Fruit fly (Drosophila melanogaster) whole organism: Measurements from ENCODE around the gene CG15014.

Source experiments
- Dll ChIP-seq: fragments of >200 bp; optimal IDR thresholded peaks from 2 replicates; lab custom pipeline; 2017
- EcR ChIP-seq, 2 experiments: fragments of >200 bp; optimal IDR thresholded peaks; 2 replicates each; lab custom pipeline; 2017; ENCODE audit warnings: missing biosample characterization in 2 of 2, missing genetic modification characterization in 2 of 2, missing genetic modification reagents in 2 of 2
- pan ChIP-seq: fragments of >200 bp; optimal IDR thresholded peaks from 2 replicates; lab custom pipeline; 2017
- psq ChIP-seq: fragments of >200 bp; optimal IDR thresholded peaks from 2 replicates; lab custom pipeline; 2017

dm6 chr3L:4283428-4284089 lies 38.5 kb downstream of the CG15014 start, which contains the start of the genes srw and CG1316:
- TF ChIP-seq psq (lab: Kevin White, UChicago) (no peak), EcR (GFP tag; optimal IDR thresholded peaks at IDR 0.05; lab: Kevin White, UChicago) (no peak), pan (no peak), Dll (lab: Kevin White, UChicago) (no peak)
